Worm (Caenorhabditis elegans) whole organism, young adult: ENCODE measurements around the gene F52D1.2.

Experiments
- B0019.2 ChIP-seq: fragments of 200-800 bp; sonication (Bioruptor generic); conservative IDR thresholded peaks from 2 replicates; pipeline ENCODE4 v1.3.6; 2022; ENCODE audit warnings: missing genetic modification reagents, missing genetic modification characterization, missing compliant biosample characterization
- D2030.7 ChIP-seq: fragments of 200-800 bp; sonication (Bioruptor generic); IDR thresholded peaks from 2 replicates; pipeline ENCODE4 v1.3.6; 2022; ENCODE audit warnings: missing genetic modification reagents, missing genetic modification characterization, missing compliant biosample characterization
- F39B2.1 ChIP-seq: fragments of 200-800 bp; sonication (Bioruptor generic); IDR thresholded peaks from 2 replicates; pipeline ENCODE4 v1.3.6; 2022; ENCODE audit warnings: missing genetic modification reagents, missing genetic modification characterization, missing compliant biosample characterization
- F49E8.2 ChIP-seq: sonication (generic microtip); optimal IDR thresholded peaks from 3 replicates; lab custom pipeline; 2017; ENCODE audit warnings: missing genetic modification characterization, mild to moderate bottlenecking, missing compliant biosample characterization, antibody characterized with exemption, moderate library complexity; ENCODE audit not compliant: insufficient read depth
- F52B5.7 ChIP-seq: sonication (generic microtip); optimal IDR thresholded peaks from 2 replicates; lab custom pipeline; 2016; ENCODE audit warnings: mild to moderate bottlenecking, missing genetic modification characterization, missing compliant biosample characterization
- F57A8.1 ChIP-seq: fragments of 200-800 bp; sonication (Bioruptor generic); optimal IDR thresholded peaks from 2 replicates; lab custom pipeline; 2018; ENCODE audit warnings: mild to moderate bottlenecking, missing genetic modification characterization, moderate library complexity, missing compliant biosample characterization
- Y56A3A.18 ChIP-seq: fragments of 200-800 bp; sonication (Bioruptor generic); IDR thresholded peaks from 2 replicates; pipeline ENCODE4 v1.3.6; 2022; ENCODE audit warnings: missing genetic modification reagents, missing genetic modification characterization, missing compliant biosample characterization
- ZK185.1 ChIP-seq: sonication (generic microtip); optimal IDR thresholded peaks from 2 replicates; lab custom pipeline; 2016; ENCODE audit warnings: mild to moderate bottlenecking, missing genetic modification characterization, missing compliant biosample characterization; ENCODE audit not compliant: poor library complexity, severe bottlenecking
- akir-1 ChIP-seq: fragments of 200-800 bp; sonication (Bioruptor generic); optimal IDR thresholded peaks from 2 replicates; lab custom pipeline; 2018; ENCODE audit warnings: mild to moderate bottlenecking, missing genetic modification characterization, moderate library complexity, missing compliant biosample characterization
- aptf-2 ChIP-seq: fragments of 200-800 bp; sonication (Bioruptor generic); conservative IDR thresholded peaks from 2 replicates; pipeline ENCODE4 v1.3.6; 2022; ENCODE audit warnings: missing genetic modification reagents, missing genetic modification characterization, missing compliant biosample characterization
- athp-1 ChIP-seq: sonication (generic microtip); optimal IDR thresholded peaks from 2 replicates; lab custom pipeline; 2017; ENCODE audit warnings: mild to moderate bottlenecking, missing genetic modification characterization, missing compliant biosample characterization
- attf-6 ChIP-seq: fragments of 200-800 bp; sonication (Bioruptor generic); IDR thresholded peaks from 2 replicates; pipeline ENCODE4 v1.3.6; 2022; ENCODE audit warnings: missing genetic modification reagents, missing genetic modification characterization, missing compliant biosample characterization
- bed-1 ChIP-seq: fragments of 200-800 bp; sonication (Bioruptor generic); IDR thresholded peaks from 2 replicates; pipeline ENCODE4 v1.3.6; 2022; ENCODE audit warnings: missing genetic modification reagents, missing genetic modification characterization, missing compliant biosample characterization
- ceh-100 ChIP-seq: fragments of 200-800 bp; sonication (Bioruptor generic); IDR thresholded peaks from 2 replicates; pipeline ENCODE4 v1.3.6; 2022; ENCODE audit warnings: missing genetic modification reagents, missing genetic modification characterization, missing compliant biosample characterization
- ceh-40 ChIP-seq: fragments of 200-800 bp; sonication (Bioruptor generic); IDR thresholded peaks from 2 replicates; pipeline ENCODE4 v1.3.6; 2022; ENCODE audit warnings: missing genetic modification characterization, missing compliant biosample characterization
- ceh-58 ChIP-seq: fragments of 200-800 bp; sonication (Bioruptor generic); IDR thresholded peaks from 2 replicates; pipeline ENCODE4 v1.3.6; 2022; ENCODE audit warnings: missing genetic modification characterization, missing compliant biosample characterization
- die-1 ChIP-seq: sonication (generic microtip); optimal IDR thresholded peaks from 2 replicates; lab custom pipeline; 2016; ENCODE audit warnings: missing genotype, mild to moderate bottlenecking, missing genetic modification characterization, missing compliant biosample characterization
- efl-1 ChIP-seq: fragments of 150-350 bp; optimal IDR thresholded peaks from 2 replicates; lab custom pipeline; 2014; ENCODE audit warnings: missing biosample characterization, missing genetic modification reagents, missing genetic modification characterization
- fkh-3 ChIP-seq: sonication (generic microtip); optimal IDR thresholded peaks from 2 replicates; lab custom pipeline; 2016; ENCODE audit warnings: mild to moderate bottlenecking, missing genetic modification characterization, missing compliant biosample characterization
- him-1 ChIP-seq: sonication (generic microtip); optimal IDR thresholded peaks from 2 replicates; lab custom pipeline; 2016; ENCODE audit warnings: missing genotype, missing genetic modification reagents, missing genetic modification characterization, missing compliant biosample characterization
- lin-54 ChIP-seq: fragments of 200-800 bp; sonication (Bioruptor generic); optimal IDR thresholded peaks from 2 replicates; lab custom pipeline; 2018; ENCODE audit warnings: mild to moderate bottlenecking, missing genetic modification characterization, missing compliant biosample characterization
- mcd-1 ChIP-seq: fragments of 200-800 bp; sonication (Bioruptor generic); IDR thresholded peaks from 2 replicates; pipeline ENCODE4 v1.3.6; 2022; ENCODE audit warnings: missing genetic modification reagents, missing genetic modification characterization, missing compliant biosample characterization
- nfya-2 ChIP-seq: fragments of 200-800 bp; sonication (Bioruptor generic); IDR thresholded peaks from 2 replicates; pipeline ENCODE4 v1.3.6; 2022; ENCODE audit warnings: missing genetic modification reagents, missing genetic modification characterization, missing compliant biosample characterization
- nhr-179 ChIP-seq: sonication (generic microtip); optimal IDR thresholded peaks from 2 replicates; lab custom pipeline; 2016; ENCODE audit warnings: mild to moderate bottlenecking, missing genetic modification characterization, missing compliant biosample characterization
- nhr-80 ChIP-seq: sonication (generic microtip); optimal IDR thresholded peaks from 2 replicates; lab custom pipeline; 2016; ENCODE audit warnings: missing genetic modification characterization, missing compliant biosample characterization
- nhr-90 ChIP-seq: sonication (generic microtip); optimal IDR thresholded peaks from 2 replicates; lab custom pipeline; 2016; ENCODE audit warnings: missing genotype, mild to moderate bottlenecking, missing genetic modification characterization, missing compliant biosample characterization
- pbrm-1 ChIP-seq: fragments of 200-800 bp; sonication (Bioruptor generic); IDR thresholded peaks from 2 replicates; pipeline ENCODE4 v1.3.6; 2022; ENCODE audit warnings: missing genetic modification reagents, missing genetic modification characterization, missing compliant biosample characterization
- pha-4 ChIP-seq: fragments of 150-350 bp; sonication (generic microtip); optimal IDR thresholded peaks from 2 replicates; lab custom pipeline; 2014; ENCODE audit warnings: missing biosample characterization, missing genetic modification reagents, missing genetic modification characterization
- rcor-1 ChIP-seq: fragments of 200-800 bp; sonication (Bioruptor generic); IDR thresholded peaks from 2 replicates; pipeline ENCODE4 v1.3.6; 2022; ENCODE audit warnings: missing genetic modification reagents, missing genetic modification characterization, missing compliant biosample characterization
- snpc-1.1 ChIP-seq: sonication (generic microtip); optimal IDR thresholded peaks from 2 replicates; lab custom pipeline; 2017; ENCODE audit warnings: missing genetic modification characterization, mild to moderate bottlenecking, missing compliant biosample characterization, antibody characterized with exemption, moderate library complexity, missing genotype, missing genetic modification reagents; ENCODE audit not compliant: insufficient read depth
- tbp1 ChIP-seq: fragments of 200-800 bp; sonication (Bioruptor generic); optimal IDR thresholded peaks from 2 replicates; lab custom pipeline; 2018; ENCODE audit warnings: mild to moderate bottlenecking, missing genetic modification characterization, missing compliant biosample characterization
- ztf-18 ChIP-seq: sonication (generic microtip); optimal IDR thresholded peaks from 2 replicates; lab custom pipeline; 2016; ENCODE audit warnings: missing genotype, mild to moderate bottlenecking, missing genetic modification characterization, missing compliant biosample characterization

F52D1.2 gene

DNA sequence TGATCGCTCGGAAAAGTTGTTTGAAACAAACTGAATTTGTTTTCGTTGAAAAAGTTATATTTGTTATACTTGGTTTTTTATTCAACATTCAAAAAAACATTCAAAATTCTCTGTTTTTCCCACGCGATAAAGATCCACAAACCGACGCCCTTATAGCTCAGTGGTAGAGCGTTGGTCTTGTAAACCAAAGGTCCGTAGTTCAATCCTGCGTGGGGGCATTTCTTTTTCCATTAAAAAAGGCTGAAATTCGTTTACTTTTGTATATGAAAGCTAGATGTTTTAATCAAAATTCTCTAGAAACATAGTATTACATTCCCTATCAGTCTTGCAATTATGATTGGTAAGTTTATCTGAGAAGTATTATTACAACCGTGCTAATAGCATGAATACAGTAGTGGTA lies 37.7 kb upstream of the F52D1.2 start (continued):
- TF ChIP-seq ceh-100 (GFP tag; lab: Robert Waterston, UW): no peak
- TF ChIP-seq nhr-90 (tag; lab: Kevin White, UChicago): peak; percentile 76
- TF ChIP-seq nfya-2 (GFP tag; lab: Robert Waterston, UW): no peak
- no peak for TF ChIP-seq efl-1
- TF ChIP-seq F49E8.2: peak; percentile 19
- TF ChIP-seq ztf-18: peak; percentile 59
- no peak for TF ChIP-seq fkh-3 (tag; lab: Kevin White, UChicago)
- peak; percentile 87 for TF ChIP-seq him-1 (tag; lab: Kevin White, UChicago)
- peak; percentile 67 for TF ChIP-seq snpc-1.1 (tag; lab: Kevin White, UChicago)
- TF ChIP-seq lin-54 (GFP tag; lab: Kevin White, UChicago): peak; percentile 20
- peak; percentile 53; the same call in 1 of the 2 replicates for TF ChIP-seq Y56A3A.18
- TF ChIP-seq pbrm-1: peak; percentile 62
- TF ChIP-seq F52B5.7 (tag; lab: Kevin White, UChicago): no peak
- no peak; the same call in 1 of the 2 replicates for TF ChIP-seq mcd-1
- TF ChIP-seq nhr-80: no peak
- TF ChIP-seq rcor-1: peak; percentile 80
- no peak for TF ChIP-seq akir-1
- peak; percentile 68; the same call in 1 of the 2 replicates for TF ChIP-seq ceh-40 (GFP tag; lab: Robert Waterston, UW)
- peak; percentile 90 for TF ChIP-seq tbp1 (GFP tag; lab: Kevin White, UChicago)
- peak; percentile 90 for TF ChIP-seq die-1
- TF ChIP-seq F39B2.1 (GFP tag; lab: Robert Waterston, UW): no peak

DNA sequence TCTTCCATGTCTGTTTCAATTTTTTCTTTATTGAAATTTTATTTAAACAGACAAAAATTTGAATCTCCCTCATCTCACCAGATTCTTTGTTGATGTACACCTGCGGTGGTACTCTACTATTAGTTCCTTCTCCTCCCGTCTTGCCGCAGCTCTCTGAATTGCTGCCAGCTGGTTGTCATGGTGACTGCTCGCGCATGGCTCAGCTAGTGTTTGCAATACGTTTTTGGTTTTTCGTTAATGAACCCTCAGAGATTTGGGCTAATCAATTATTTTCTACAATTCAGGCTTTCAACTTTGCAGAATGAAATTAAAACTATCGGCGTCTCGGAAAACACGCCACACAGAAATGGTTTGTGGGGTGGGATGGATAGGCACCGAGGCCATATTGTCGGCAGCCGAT lies 31.1 kb upstream of the F52D1.2 start, which contains the start of gene che-2:
Gene che-2 (plus strand): TSS at position 301 of the 400 bp plus-strand sequence.
- TF ChIP-seq pha-4 (tag; lab: Kevin White, UChicago) (no peak), ZK185.1 (tag; lab: Kevin White, UChicago) (no peak), attf-6 (GFP tag; lab: Robert Waterston, UW) (no peak), F57A8.1 (GFP tag; lab: Kevin White, UChicago) (no peak)

DNA sequence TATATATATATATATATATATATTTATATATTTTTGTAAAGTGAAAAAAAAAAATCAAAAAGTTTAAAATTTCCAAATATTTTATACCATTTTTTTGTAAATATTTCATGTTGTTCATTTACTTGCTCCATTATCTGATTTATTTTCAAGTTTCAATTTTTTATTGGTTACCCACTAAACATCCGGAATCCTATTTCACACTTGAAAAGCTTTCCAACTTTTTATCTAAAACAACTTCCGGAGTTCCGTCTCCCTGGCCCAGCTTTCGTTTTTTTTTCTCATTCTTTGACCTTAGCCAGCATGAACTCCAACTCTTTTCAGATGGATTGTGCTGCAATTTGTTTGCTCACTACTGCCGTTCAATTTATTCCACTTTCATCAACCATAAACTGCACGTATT lies 26.2 kb upstream of the F52D1.2 start, which contains the start of gene F38G1.3:
Gene F38G1.3 (plus strand): TSS at position 301 of the 400 bp plus-strand sequence.
- no peak for TF ChIP-seq athp-1 (tag; lab: Kevin White, UChicago)
- TF ChIP-seq pbrm-1: no peak

DNA sequence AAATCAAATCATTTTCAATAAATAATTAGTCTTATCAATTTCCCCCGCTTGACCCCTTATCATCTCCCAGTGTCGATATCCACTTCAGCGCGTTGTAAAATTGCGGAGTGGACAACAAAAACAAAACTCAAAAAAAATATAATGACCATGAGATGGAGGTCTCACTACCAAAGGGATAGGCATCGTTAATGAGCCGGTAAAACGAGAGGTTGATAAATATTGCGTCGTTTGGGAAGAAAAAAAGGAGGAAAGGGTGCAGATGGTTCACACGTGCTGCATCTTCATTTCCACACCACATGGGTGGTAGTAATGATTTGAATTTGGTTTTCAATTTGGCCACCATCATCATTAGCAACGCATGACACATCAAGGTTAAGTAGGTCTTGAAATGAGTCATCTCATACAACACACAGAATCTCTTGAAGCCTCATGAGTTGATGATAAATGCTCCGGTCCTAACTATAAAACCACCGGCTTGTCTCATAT lies 17.4 kb upstream of the F52D1.2 start:
- TF ChIP-seq nhr-179 (tag; lab: Kevin White, UChicago): no peak
- TF ChIP-seq, all 124 proteins: peak for 0

DNA sequence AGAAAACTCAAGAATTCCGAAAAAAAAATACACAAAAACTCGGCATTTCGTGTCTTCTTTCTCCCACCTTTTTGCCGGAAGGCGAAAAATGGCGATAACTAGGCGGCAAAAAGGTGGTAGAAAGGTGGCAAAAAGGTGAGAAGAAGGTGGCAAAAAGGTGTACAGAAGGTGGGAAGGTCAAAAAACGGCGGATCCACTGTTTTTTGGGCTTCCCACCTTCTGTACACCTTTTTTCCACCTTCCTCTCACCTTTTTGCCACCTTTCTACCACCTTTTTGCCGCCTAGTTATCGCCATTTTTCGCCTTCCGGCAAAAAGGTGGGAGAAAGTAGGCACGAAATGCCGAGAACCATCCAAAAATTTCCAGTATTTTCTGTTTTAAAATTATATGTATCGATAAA lies 15.9 kb upstream of the F52D1.2 start:
- TF ChIP-seq D2030.7 (GFP tag; lab: Robert Waterston, UW) (peak; percentile 26), ceh-58 (0 out of 2 replicates have a peak, but pooled peaks have one; percentile 53), bed-1 (0 out of 2 replicates have a peak, but pooled peaks have one; percentile 11), aptf-2 (0 out of 2 replicates have a peak, but pooled peaks have one; percentile 23), B0019.2 (0 out of 2 replicates have a peak, but pooled peaks have one; percentile 8)
